Worm (Caenorhabditis elegans): ENCODE data around the gene ocam-1.

Gene ocam-1

ce11 chrV:14200086-14200485, 32.6 kb upstream of the ocam-1 start (continued):
- TF ChIP-seq ztf-3 (GFP tag; optimal IDR thresholded peaks at IDR 0.05) (peak; percentile 53), rec-8 (tag; optimal IDR thresholded peaks at IDR 0.05) (no peak), C06A6.2 (GFP tag; conservative IDR thresholded peaks at IDR 0.05) (peak; percentile 82), zfh-2 (GFP tag; conservative IDR thresholded peaks at IDR 0.05) (peak; percentile 94), ceh-79 (tag; optimal IDR thresholded peaks at IDR 0.05) (no peak), egrh-3 (GFP tag; IDR thresholded peaks at IDR 0.05) (peak; percentile 38; the same call in 1 of the 2 replicates), nhr-179 (tag; optimal IDR thresholded peaks at IDR 0.05) (no peak), him-1 (tag; optimal IDR thresholded peaks at IDR 0.05) (no peak), lag-1 (GFP tag; IDR thresholded peaks at IDR 0.05) (no peak), atf-7 (tag; optimal IDR thresholded peaks at IDR 0.05) (peak; percentile 93), aptf-3 (GFP tag; IDR thresholded peaks at IDR 0.05) (no peak), hsf-1 (GFP tag; IDR thresholded peaks at IDR 0.05) (peak; percentile 26; the same call in 1 of the 2 replicates), K11D2.4 (GFP tag; IDR thresholded peaks at IDR 0.05) (peak; percentile 80), lin-40 (tag; optimal IDR thresholded peaks at IDR 0.05) (peak; percentile 90), tlf-1 (GFP tag; optimal IDR thresholded peaks at IDR 0.05) (peak; percentile 68), nhr-90 (tag; optimal IDR thresholded peaks at IDR 0.05) (peak; percentile 65), somi-1 (GFP tag; optimal IDR thresholded peaks at IDR 0.05) (peak; percentile 94), mcd-1 (GFP tag; IDR thresholded peaks at IDR 0.05) (peak; percentile 78), ztf-26 (tag; optimal IDR thresholded peaks at IDR 0.05) (peak; percentile 83), F23B12.7 (tag; optimal IDR thresholded peaks at IDR 0.05; ENCODE audit: insufficient read depth) (peak; percentile 69), unc-62 (GFP tag; optimal IDR thresholded peaks at IDR 0.05) (peak; percentile 36), aptf-2 (GFP tag; conservative IDR thresholded peaks at IDR 0.05) (no peak), snpc-4 (GFP tag; optimal IDR thresholded peaks at IDR 0.05) (no peak), snpc-4 (tag; optimal IDR thresholded peaks at IDR 0.05) (peak; percentile 38 to 69 (median 57)), F37B4.10 (GFP tag; IDR thresholded peaks at IDR 0.05) (no peak), Y79H2A.3 (GFP tag; conservative IDR thresholded peaks at IDR 0.05) (no peak), T07F8.4 (tag; optimal IDR thresholded peaks at IDR 0.05) (peak; percentile 16), snpc-1.1 (tag; optimal IDR thresholded peaks at IDR 0.05; ENCODE audit: insufficient read depth) (no peak), chd-7 (tag; optimal IDR thresholded peaks at IDR 0.05) (peak; percentile 87), dox-1 (GFP tag; IDR thresholded peaks at IDR 0.05) (peak; percentile 85), pha-4 (tag; optimal IDR thresholded peaks at IDR 0.05) (peak; percentile 96), madf-10 (tag; optimal IDR thresholded peaks at IDR 0.05) (peak; percentile 77), F57A8.1 (GFP tag; optimal IDR thresholded peaks at IDR 0.05) (no peak), nhr-120 (GFP tag; IDR thresholded peaks at IDR 0.05) (no peak), lin-54 (GFP tag; optimal IDR thresholded peaks at IDR 0.05) (peak; percentile 67), ceh-27 (GFP tag; optimal IDR thresholded peaks at IDR 0.05) (peak; percentile 86), Y67H2A.10 (GFP tag; conservative IDR thresholded peaks at IDR 0.05) (0 out of 2 replicates have a peak, but pooled peaks have one; percentile 6), ets-4 (GFP tag; optimal IDR thresholded peaks at IDR 0.05) (peak; percentile 45), lin-26 (GFP tag; IDR thresholded peaks at IDR 0.05) (peak; percentile 66; the same call in 1 of the 2 replicates), pbrm-1 (GFP tag; IDR thresholded peaks at IDR 0.05) (peak; percentile 82), hlh-26 (GFP tag; conservative IDR thresholded peaks at IDR 0.05) (no peak), ama-1 (optimal IDR thresholded peaks at IDR 0.05) (no peak), ama-1 (GFP tag; optimal IDR thresholded peaks at IDR 0.05) (no peak)

All from whole organism, young adult.